Fruit fly (Drosophila melanogaster) whole organism, embryonic: ENCODE measurements around the gene CG31549.

ENCODE experiments used
- B-H1 ChIP-seq: fragments of 200-800 bp; sonication (Bioruptor generic); IDR thresholded peaks from 3 replicates; pipeline ENCODE4 v1.3.6; 2022; ENCODE audit warnings: missing biosample characterization, missing genetic modification characterization
- CG10267 ChIP-seq: fragments of 200-800 bp; sonication (Bioruptor generic); optimal IDR thresholded peaks from 2 replicates; lab custom pipeline; 2018; ENCODE audit warnings: missing biosample characterization, mild to moderate bottlenecking, missing genetic modification characterization, moderate library complexity
- CG10366 ChIP-seq: fragments of 200-800 bp; sonication (Bioruptor generic); IDR thresholded peaks from 2 replicates; pipeline ENCODE4 v1.3.6; 2022; ENCODE audit warnings: missing biosample characterization, missing genetic modification characterization
- CG12942 ChIP-seq: fragments of 200-800 bp; sonication (Bioruptor generic); optimal IDR thresholded peaks from 3 replicates; lab custom pipeline; 2016; ENCODE audit warnings: missing biosample characterization, missing genetic modification characterization
- CG16813 ChIP-seq: fragments of 200-800 bp; sonication (Bioruptor generic); IDR thresholded peaks from 3 replicates; pipeline ENCODE4 v1.3.6; 2022; ENCODE audit warnings: missing biosample characterization, missing genetic modification characterization; ENCODE audit not compliant: partially characterized antibody
- CG17361 ChIP-seq: fragments of 200-800 bp; sonication (Bioruptor generic); IDR thresholded peaks from 3 replicates; pipeline ENCODE4 v1.3.6; 2022; ENCODE audit warnings: missing biosample characterization, missing genetic modification characterization
- CG17612 ChIP-seq: fragments of 200-800 bp; sonication (Bioruptor generic); IDR thresholded peaks from 2 replicates; pipeline ENCODE4 v1.3.6; 2022; ENCODE audit warnings: missing biosample characterization, missing genetic modification characterization
- CG18262 ChIP-seq: fragments of 200-800 bp; optimal IDR thresholded peaks from 3 replicates; lab custom pipeline; 2019; ENCODE audit warnings: missing biosample characterization, mild to moderate bottlenecking, missing genetic modification characterization, moderate library complexity
- CG18764 ChIP-seq: fragments of 200-800 bp; sonication (Bioruptor generic); optimal IDR thresholded peaks from 3 replicates; lab custom pipeline; 2016; ENCODE audit warnings: missing biosample characterization, missing genetic modification characterization
- CG4328 ChIP-seq: fragments of 200-800 bp; sonication (Bioruptor generic); optimal IDR thresholded peaks from 3 replicates; lab custom pipeline; 2017; ENCODE audit warnings: missing biosample characterization, missing genetic modification reagents, missing genetic modification characterization
- CG5180 ChIP-seq: fragments of 200-800 bp; sonication (Bioruptor generic); optimal IDR thresholded peaks from 3 replicates; lab custom pipeline; 2017; ENCODE audit warnings: missing biosample characterization, missing genetic modification characterization, mild to moderate bottlenecking, moderate library complexity, missing genetic modification reagents
- CG5245 ChIP-seq: fragments of 200-800 bp; sonication (Bioruptor generic); optimal IDR thresholded peaks from 3 replicates; lab custom pipeline; 2016; ENCODE audit warnings: missing biosample characterization, missing genetic modification characterization
- CG6175 ChIP-seq: fragments of 200-800 bp; sonication (Bioruptor generic); IDR thresholded peaks from 3 replicates; pipeline ENCODE4 v1.3.6; 2022; ENCODE audit warnings: missing biosample characterization, missing genetic modification characterization
- CG6272 ChIP-seq: fragments of 200-800 bp; sonication (Bioruptor generic); IDR thresholded peaks from 2 replicates; pipeline ENCODE4 v1.3.6; 2022; ENCODE audit warnings: missing biosample characterization, missing genetic modification characterization
- CG7372 ChIP-seq: fragments of 200-800 bp; sonication (Bioruptor generic); IDR thresholded peaks from 2 replicates; pipeline ENCODE4 v1.3.6; 2022; ENCODE audit warnings: missing biosample characterization, missing genetic modification characterization
- CG8765 ChIP-seq: fragments of 200-800 bp; sonication (Bioruptor generic); IDR thresholded peaks from 2 replicates; pipeline ENCODE4 v1.3.6; 2022; ENCODE audit warnings: missing biosample characterization, missing genetic modification characterization
- CG9932 ChIP-seq: fragments of 200-800 bp; sonication (Bioruptor generic); IDR thresholded peaks from 2 replicates; pipeline ENCODE4 v1.3.6; 2022; ENCODE audit warnings: missing biosample characterization, missing genetic modification characterization
- Chrac-16 ChIP-seq: fragments of 200-800 bp; sonication (Bioruptor generic); optimal IDR thresholded peaks from 3 replicates; lab custom pipeline; 2016; ENCODE audit warnings: missing biosample characterization, missing genetic modification characterization
- CkIIα-i1 ChIP-seq: fragments of 200-800 bp; sonication (Bioruptor generic); IDR thresholded peaks from 2 replicates; pipeline ENCODE4 v1.3.6; 2022; ENCODE audit warnings: missing biosample characterization, missing genetic modification characterization
- D19A ChIP-seq: fragments of 200-800 bp; optimal IDR thresholded peaks from 3 replicates; lab custom pipeline; 2019; ENCODE audit warnings: missing biosample characterization, mild to moderate bottlenecking, missing genetic modification characterization, moderate library complexity
- Deaf1 ChIP-seq: fragments of 200-800 bp; optimal IDR thresholded peaks from 3 replicates; lab custom pipeline; 2019; ENCODE audit warnings: missing biosample characterization, mild to moderate bottlenecking, missing genetic modification characterization, moderate library complexity
- Dp ChIP-seq: fragments of 200-800 bp; sonication (Bioruptor generic); optimal IDR thresholded peaks from 2 replicates; lab custom pipeline; 2018; ENCODE audit warnings: missing biosample characterization, mild to moderate bottlenecking, missing genetic modification characterization, moderate library complexity
- E2f1 ChIP-seq: fragments of 200-800 bp; sonication (Bioruptor generic); IDR thresholded peaks from 2 replicates; pipeline ENCODE4 v1.3.6; 2022; ENCODE audit warnings: missing biosample characterization, missing genetic modification characterization
- H15 ChIP-seq: fragments of 200-800 bp; sonication (Bioruptor generic); IDR thresholded peaks from 3 replicates; pipeline ENCODE4 v1.3.6; 2022; ENCODE audit warnings: missing biosample characterization, missing genetic modification characterization
- Hr3 ChIP-seq: fragments of 200-800 bp; sonication (Bioruptor generic); optimal IDR thresholded peaks from 3 replicates; lab custom pipeline; 2016; ENCODE audit warnings: missing biosample characterization, missing genetic modification characterization
- Hr39 ChIP-seq: fragments of >200 bp; optimal IDR thresholded peaks from 2 replicates; lab custom pipeline; 2017
- Hr78 ChIP-seq, 2 experiments: fragments of 200-800 bp in 1 of 2; fragments of >200 bp in 1 of 2; sonication (Bioruptor generic) in 1 of 2; optimal IDR thresholded peaks; 2 replicates each; lab custom pipeline; 2017 to 2019; ENCODE audit warnings: missing biosample characterization in 2 of 2, missing genetic modification characterization in 2 of 2, mild to moderate bottlenecking in 1 of 2, moderate library complexity in 1 of 2
- Kr ChIP-seq: fragments of 200-800 bp; sonication (Bioruptor generic); optimal IDR thresholded peaks from 2 replicates; lab custom pipeline; 2017; ENCODE audit warnings: missing biosample characterization, mild to moderate bottlenecking, missing genetic modification characterization
- MBD-R2 ChIP-seq: fragments of 200-800 bp; sonication (Bioruptor generic); IDR thresholded peaks from 2 replicates; pipeline ENCODE4 v1.3.6; 2022; ENCODE audit warnings: missing biosample characterization, missing genetic modification characterization
- Nf-YA ChIP-seq: fragments of 200-800 bp; sonication (Bioruptor generic); IDR thresholded peaks from 2 replicates; pipeline ENCODE4 v1.3.6; 2022; ENCODE audit warnings: missing biosample characterization, missing genetic modification characterization
- Stat92E ChIP-seq, 3 experiments: fragments of >200 bp in 2 of 3; fragments of 200-800 bp in 1 of 3; sonication (Bioruptor generic) in 1 of 3; optimal IDR thresholded peaks; 2 replicates each; lab custom pipeline; 2017 to 2019; ENCODE audit warnings: missing biosample characterization in 3 of 3, missing genetic modification characterization in 3 of 3, mild to moderate bottlenecking in 1 of 3, moderate library complexity in 1 of 3
- TFAM ChIP-seq: fragments of 200-800 bp; sonication (Bioruptor generic); optimal IDR thresholded peaks from 2 replicates; lab custom pipeline; 2017; ENCODE audit warnings: missing biosample characterization, missing genetic modification characterization, inconsistent platforms
- ab ChIP-seq: fragments of 200-800 bp; sonication (Bioruptor generic); optimal IDR thresholded peaks from 2 replicates; lab custom pipeline; 2016; ENCODE audit warnings: missing biosample characterization, missing genetic modification characterization
- ato ChIP-seq: fragments of 200-800 bp; sonication (Bioruptor generic); IDR thresholded peaks from 2 replicates; pipeline ENCODE4 v1.3.6; 2022; ENCODE audit warnings: missing biosample characterization, missing genetic modification characterization; ENCODE audit not compliant: partially characterized antibody
- bcd ChIP-seq: fragments of 200-800 bp; sonication (Bioruptor generic); optimal IDR thresholded peaks from 2 replicates; lab custom pipeline; 2017; ENCODE audit warnings: missing biosample characterization, mild to moderate bottlenecking, missing genetic modification characterization
- cg ChIP-seq: fragments of 200-800 bp; sonication (Bioruptor generic); optimal IDR thresholded peaks from 3 replicates; lab custom pipeline; 2019; ENCODE audit warnings: missing biosample characterization, mild to moderate bottlenecking, missing genetic modification characterization, moderate library complexity
- chif ChIP-seq, 2 experiments: fragments of 200-800 bp; sonication (Bioruptor generic); optimal IDR thresholded peaks; 3 replicates each; lab custom pipeline; 2016; ENCODE audit warnings: missing biosample characterization in 2 of 2, missing genetic modification characterization in 2 of 2
- cwo ChIP-seq: fragments of 200-800 bp; sonication (Bioruptor generic); optimal IDR thresholded peaks from 3 replicates; lab custom pipeline; 2017; ENCODE audit warnings: missing biosample characterization, missing genetic modification characterization, mild to moderate bottlenecking, moderate library complexity, missing genetic modification reagents
- ems ChIP-seq: fragments of 200-800 bp; sonication (Bioruptor generic); optimal IDR thresholded peaks from 3 replicates; lab custom pipeline; 2016; ENCODE audit warnings: missing biosample characterization, missing genetic modification characterization
- gce ChIP-seq: fragments of 200-800 bp; sonication (Bioruptor generic); IDR thresholded peaks from 3 replicates; pipeline ENCODE4 v1.3.6; 2022; ENCODE audit warnings: missing biosample characterization, missing genetic modification characterization
- gsb-n ChIP-seq: fragments of 200-800 bp; sonication (Bioruptor generic); optimal IDR thresholded peaks from 3 replicates; lab custom pipeline; 2018; ENCODE audit warnings: missing biosample characterization, mild to moderate bottlenecking, missing genetic modification characterization
- ham ChIP-seq: fragments of 200-800 bp; sonication (Bioruptor generic); IDR thresholded peaks from 2 replicates; pipeline ENCODE4 v1.3.6; 2022; ENCODE audit warnings: missing biosample characterization, missing genetic modification characterization
- inv ChIP-seq: fragments of 200-800 bp; sonication (Bioruptor generic); IDR thresholded peaks from 2 replicates; pipeline ENCODE4 v1.3.6; 2022; ENCODE audit warnings: missing biosample characterization, missing genetic modification characterization; ENCODE audit not compliant: partially characterized antibody
- luna ChIP-seq: fragments of 200-800 bp; sonication (Bioruptor generic); optimal IDR thresholded peaks from 2 replicates; lab custom pipeline; 2016; ENCODE audit warnings: missing biosample characterization, missing genetic modification characterization
- pnt ChIP-seq: fragments of 200-800 bp; sonication (Bioruptor generic); optimal IDR thresholded peaks from 3 replicates; lab custom pipeline; 2016; ENCODE audit warnings: missing biosample characterization, missing genetic modification characterization
- row ChIP-seq: fragments of 200-800 bp; sonication (Bioruptor generic); IDR thresholded peaks from 3 replicates; pipeline ENCODE4 v1.3.6; 2022; ENCODE audit warnings: missing biosample characterization, missing genetic modification characterization
- sna ChIP-seq: fragments of 200-800 bp; sonication (Bioruptor generic); IDR thresholded peaks from 2 replicates; pipeline ENCODE4 v1.3.6; 2022; ENCODE audit warnings: missing biosample characterization, missing genetic modification characterization; ENCODE audit not compliant: partially characterized antibody
- sqz ChIP-seq: fragments of 200-800 bp; sonication (Bioruptor generic); optimal IDR thresholded peaks from 3 replicates; lab custom pipeline; 2018; ENCODE audit warnings: missing biosample characterization, mild to moderate bottlenecking, missing genetic modification characterization
- ttk ChIP-seq: fragments of 200-800 bp; sonication (Bioruptor generic); IDR thresholded peaks from 2 replicates; pipeline ENCODE4 v2.1.2; 2022; ENCODE audit warnings: missing biosample characterization, missing genetic modification characterization

CG31549 gene

DNA sequence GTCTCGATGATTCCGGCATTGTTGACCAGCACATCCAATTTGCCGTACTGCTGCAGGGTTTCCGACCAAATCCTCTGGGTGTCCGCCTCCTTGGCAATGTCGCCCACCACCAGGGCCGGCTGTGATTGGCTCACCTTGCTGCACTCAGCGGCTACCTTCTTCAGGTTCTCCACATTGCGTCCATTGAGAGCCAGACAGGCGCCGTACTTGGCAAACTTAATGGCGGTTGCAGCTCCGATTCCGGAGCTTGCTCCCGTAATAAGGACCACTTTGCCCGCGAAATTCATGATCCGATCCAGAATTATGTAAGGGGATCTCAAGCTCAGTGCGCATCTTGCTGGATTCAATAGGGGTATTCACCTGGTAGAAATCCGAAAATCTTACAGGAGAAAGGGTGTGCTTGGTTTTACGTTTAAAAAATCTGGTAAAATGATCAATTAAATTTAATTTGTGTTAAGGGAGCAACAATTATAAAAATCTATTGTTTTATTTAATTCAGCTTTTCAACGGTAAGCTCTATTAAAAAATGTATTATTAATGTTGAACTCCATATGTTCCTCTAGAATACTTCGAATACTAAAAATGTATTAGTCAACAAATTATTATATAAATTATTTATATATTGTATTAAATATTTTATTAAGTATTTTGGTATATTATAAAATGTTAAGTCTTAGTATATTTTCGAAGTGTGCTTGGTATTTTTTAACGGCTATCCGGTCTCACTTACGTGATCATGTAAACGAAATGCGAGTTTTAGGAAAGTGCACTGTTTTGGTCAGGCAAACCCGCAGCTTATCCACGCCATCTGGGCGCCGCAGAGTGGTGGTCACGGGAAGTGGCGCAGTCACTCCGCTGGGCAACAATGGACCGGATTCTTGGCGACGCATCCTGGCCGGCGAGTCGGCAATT, 4.8 kb downstream of the CG31549 start, which contains the start of the genes CG31548 and CG12170 (continued):
- TF ChIP-seq H15 (no peak), CG12942 (GFP tag; lab: Kevin White, UChicago) (peak; percentile 54), Kr (GFP tag; lab: Kevin White, UChicago) (no peak), Hr3 (GFP tag; lab: Kevin White, UChicago) (peak; percentile 46), E2f1 (GFP tag; lab: Robert Waterston, UW) (peak; percentile 39; the same call in 1 of the 2 replicates), CG17361 (GFP tag; lab: Robert Waterston, UW) (peak; percentile 65; the same call in 2 of the 3 replicates), ems (no peak), bcd (GFP tag; lab: Kevin White, UChicago) (no peak), sna (0 out of 2 replicates have a peak, but pooled peaks have one; percentile 23), CG10267 (tag; lab: Kevin White, UChicago) (peak; percentile 62), CG7372 (GFP tag; lab: Robert Waterston, UW) (no peak), ato (no peak), gce (GFP tag; lab: Robert Waterston, UW) (no peak), luna (GFP tag; lab: Kevin White, UChicago) (no peak), ttk (GFP tag; lab: Robert Waterston, UW) (0 out of 2 replicates have a peak, but pooled peaks have one; percentile 15), CkIIα-i1 (no peak), chif (GFP tag; optimal IDR thresholded peaks at IDR 0.05; lab: Kevin White, UChicago) (peak in 1 of 2 experiments; percentile 41), Dp (GFP tag; lab: Kevin White, UChicago) (no peak), Stat92E (GFP tag; optimal IDR thresholded peaks at IDR 0.05; lab: Kevin White, UChicago) (no peak), inv (GFP tag; lab: Robert Waterston, UW) (no peak), TFAM (no peak), CG5180 (GFP tag; lab: Kevin White, UChicago) (no peak), cg (GFP tag; lab: Kevin White, UChicago) (no peak), CG18764 (GFP tag; lab: Kevin White, UChicago) (peak; percentile 42), Nf-YA (GFP tag; lab: Robert Waterston, UW) (no peak), Hr39 (lab: Kevin White, UChicago) (no peak), row (peak; percentile 62; the same call in 2 of the 3 replicates), CG4328 (GFP tag; lab: Kevin White, UChicago) (no peak), sqz (GFP tag; lab: Kevin White, UChicago) (no peak), CG18262 (peak; percentile 72), B-H1 (GFP tag; lab: Robert Waterston, UW) (0 out of 3 replicates have a peak, but pooled peaks have one; percentile 15), D19A (tag; lab: Kevin White, UChicago) (peak; percentile 53), ham (no peak), ab (GFP tag; lab: Kevin White, UChicago) (no peak), Hr78 (GFP tag; optimal IDR thresholded peaks at IDR 0.05; lab: Kevin White, UChicago) (no peak), CG8765 (GFP tag; lab: Robert Waterston, UW) (no peak), CG6175 (GFP tag; lab: Robert Waterston, UW) (no peak), CG17612 (GFP tag; lab: Robert Waterston, UW) (no peak), gsb-n (tag; lab: Kevin White, UChicago) (peak; percentile 31), pnt (GFP tag; lab: Kevin White, UChicago) (no peak), CG9932 (GFP tag; lab: Robert Waterston, UW) (no peak), Chrac-16 (GFP tag; lab: Kevin White, UChicago) (peak; percentile 39), CG6272 (no peak), cwo (GFP tag; lab: Kevin White, UChicago) (no peak), CG5245 (peak; percentile 3), MBD-R2 (GFP tag; lab: Robert Waterston, UW) (peak; percentile 53), CG10366 (GFP tag; lab: Robert Waterston, UW) (peak; percentile 40), Deaf1 (tag; lab: Kevin White, UChicago) (no peak), CG16813 (GFP tag; lab: Robert Waterston, UW) (no peak)
